Worm (Caenorhabditis elegans): ENCODE results near the gene K07F5.8.

K07F5.8 gene

DNA sequence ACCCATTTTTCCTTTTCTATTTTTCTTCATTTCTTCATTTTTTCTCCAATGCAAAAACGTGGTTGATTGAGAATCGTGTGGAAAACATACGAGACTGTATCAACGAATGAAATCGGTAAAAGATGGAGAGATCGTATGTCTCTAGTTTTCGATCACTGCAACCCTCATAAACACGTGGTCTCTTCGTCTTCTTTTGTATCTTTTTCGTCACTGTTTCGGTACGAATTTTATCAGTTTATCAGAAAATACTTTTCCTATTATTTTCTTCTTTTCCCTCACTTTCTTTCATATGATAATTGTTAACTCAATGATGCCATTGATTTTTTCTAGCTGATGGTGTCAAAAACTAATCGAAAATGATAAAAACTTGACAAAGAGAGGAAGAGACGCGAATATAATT is 26.1 kb upstream of the K07F5.8 start:
- TF ChIP-seq cog-1 (tag; optimal IDR thresholded peaks at IDR 0.05) (no peak), med-1 (GFP tag; optimal IDR thresholded peaks at IDR 0.05; ENCODE audit: insufficient read depth) (no peak), flt-1 (GFP tag; IDR thresholded peaks at IDR 0.05) (no peak), ztf-29 (GFP tag; IDR thresholded peaks at IDR 0.05) (no peak), klf-2 (GFP tag; conservative IDR thresholded peaks at IDR 0.05) (no peak), T22C8.4 (GFP tag; IDR thresholded peaks at IDR 0.05) (no peak), ztf-23 (GFP tag; IDR thresholded peaks at IDR 0.05) (no peak), tab-1 (GFP tag; IDR thresholded peaks at IDR 0.05) (no peak), ref-1 (GFP tag; conservative IDR thresholded peaks at IDR 0.05) (no peak)

DNA sequence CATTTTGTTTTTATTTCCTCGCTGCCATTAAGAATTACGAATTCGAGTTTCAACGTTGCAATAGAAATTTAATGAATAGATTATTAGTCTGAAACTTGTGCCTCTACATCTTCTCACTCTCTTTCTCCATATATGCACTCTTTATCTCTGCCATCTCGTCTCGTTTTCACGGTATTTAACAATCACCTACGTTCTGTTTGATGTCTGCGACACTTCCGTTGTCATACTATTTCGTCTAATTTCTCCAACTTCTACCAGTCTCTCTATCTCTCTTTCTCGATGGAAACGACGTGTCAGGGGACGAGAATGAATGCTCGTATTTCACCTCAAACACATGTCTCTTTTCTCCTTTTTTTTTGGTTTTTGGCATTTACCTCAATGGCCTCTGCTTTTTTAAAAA is 24.3 kb upstream of the K07F5.8 start:
- TF ChIP-seq ref-1 (GFP tag; conservative IDR thresholded peaks at IDR 0.05) (no peak), med-1 (GFP tag; optimal IDR thresholded peaks at IDR 0.05; ENCODE audit: insufficient read depth) (no peak), ztf-29 (GFP tag; IDR thresholded peaks at IDR 0.05) (no peak), ztf-23 (GFP tag; IDR thresholded peaks at IDR 0.05) (no peak), T22C8.4 (GFP tag; IDR thresholded peaks at IDR 0.05) (no peak), klf-2 (GFP tag; conservative IDR thresholded peaks at IDR 0.05) (no peak), cog-1 (tag; optimal IDR thresholded peaks at IDR 0.05) (no peak), flt-1 (GFP tag; IDR thresholded peaks at IDR 0.05) (no peak), tab-1 (GFP tag; IDR thresholded peaks at IDR 0.05) (no peak)

DNA sequence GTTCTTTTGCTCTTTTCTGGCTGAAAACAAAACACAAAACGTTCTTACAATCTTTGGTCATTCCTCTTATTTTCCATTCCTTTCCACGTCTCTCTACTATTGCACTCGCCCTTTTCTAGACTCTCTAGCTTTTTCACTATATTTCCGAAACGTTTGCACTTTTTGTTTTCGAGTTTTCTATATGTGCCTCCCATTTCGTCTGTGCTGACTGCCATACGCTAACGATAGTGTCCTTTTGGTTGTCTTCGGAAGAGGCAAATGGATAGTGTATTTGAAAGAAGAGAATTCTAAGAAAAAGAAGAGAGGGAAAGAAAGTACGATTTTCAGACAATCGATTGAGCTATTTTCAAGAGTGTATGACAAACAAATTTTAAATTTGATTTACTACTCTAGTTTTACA is 23.3 kb upstream of the K07F5.8 start:
- TF ChIP-seq ref-1 (GFP tag; conservative IDR thresholded peaks at IDR 0.05) (no peak), klf-2 (GFP tag; conservative IDR thresholded peaks at IDR 0.05) (no peak), flt-1 (GFP tag; IDR thresholded peaks at IDR 0.05) (no peak), tab-1 (GFP tag; IDR thresholded peaks at IDR 0.05) (no peak), T22C8.4 (GFP tag; IDR thresholded peaks at IDR 0.05) (no peak), ztf-29 (GFP tag; IDR thresholded peaks at IDR 0.05) (no peak), cog-1 (tag; optimal IDR thresholded peaks at IDR 0.05) (no peak), med-1 (GFP tag; optimal IDR thresholded peaks at IDR 0.05; ENCODE audit: insufficient read depth) (no peak), ztf-23 (GFP tag; IDR thresholded peaks at IDR 0.05) (no peak)

DNA sequence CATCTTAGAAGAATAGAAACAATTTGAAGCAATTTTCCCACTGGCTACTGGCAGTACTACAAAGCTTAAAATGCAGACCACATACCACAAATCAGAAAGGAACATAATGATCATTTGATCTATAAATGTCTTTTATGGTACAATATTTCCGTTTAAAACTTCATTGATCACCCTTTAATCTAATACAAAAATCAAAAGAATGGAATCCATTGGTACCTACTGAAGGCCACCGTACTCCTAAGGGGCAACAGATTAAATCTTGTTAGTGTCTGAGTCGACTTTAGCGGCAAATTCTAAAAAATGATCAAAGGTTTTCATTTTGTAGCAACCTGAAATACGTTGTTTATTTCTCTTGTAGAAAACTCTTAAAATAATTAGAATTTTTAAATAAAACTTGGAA is 22.7 kb upstream of the K07F5.8 start:
- no peak for TF ChIP-seq T22C8.4 (GFP tag; IDR thresholded peaks at IDR 0.05)

DNA sequence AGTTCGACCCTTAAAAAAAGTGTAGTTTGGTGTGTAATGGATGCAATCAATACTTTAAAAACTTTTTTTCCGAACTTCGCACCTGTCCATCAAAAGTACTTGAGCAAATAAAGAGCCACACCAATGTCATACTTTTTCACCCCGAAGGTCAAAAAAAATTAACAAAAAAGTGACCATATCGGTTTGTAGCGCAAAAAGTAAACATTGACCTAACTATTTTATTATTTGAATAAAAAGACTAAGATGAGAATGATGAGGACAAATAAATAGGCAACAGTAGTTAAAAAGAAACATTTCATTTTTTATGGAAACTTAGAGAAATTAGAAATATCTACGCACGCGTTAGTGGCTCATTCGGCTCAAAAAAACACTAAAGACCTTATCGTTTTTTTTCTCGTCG is 19.8 kb upstream of the K07F5.8 start:
- no peak for TF ChIP-seq T22C8.4 (GFP tag; IDR thresholded peaks at IDR 0.05)
- TF ChIP-seq ztf-23 (GFP tag; IDR thresholded peaks at IDR 0.05) = no peak
- TF ChIP-seq cog-1 (tag; optimal IDR thresholded peaks at IDR 0.05) = no peak

DNA sequence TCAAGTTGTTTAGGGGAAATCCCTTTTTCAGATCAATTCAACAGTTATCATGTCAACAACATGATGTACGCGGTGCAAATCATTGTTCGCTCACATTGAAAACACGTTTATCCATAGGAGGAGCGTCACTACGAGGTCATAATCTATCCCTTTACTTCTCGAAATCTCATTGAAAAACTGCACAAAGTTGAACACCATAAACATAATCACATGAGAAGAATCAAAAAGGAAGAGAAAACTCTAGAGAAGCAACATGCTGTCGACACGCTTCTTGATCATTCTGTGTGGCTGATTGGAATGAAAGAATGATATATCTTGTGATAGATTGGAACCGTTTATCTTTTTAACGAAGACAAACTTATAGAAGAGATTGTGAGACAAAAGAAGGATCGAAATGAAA is 18.4 kb upstream of the K07F5.8 start:
- no peak for TF ChIP-seq T22C8.4 (GFP tag; IDR thresholded peaks at IDR 0.05)

DNA sequence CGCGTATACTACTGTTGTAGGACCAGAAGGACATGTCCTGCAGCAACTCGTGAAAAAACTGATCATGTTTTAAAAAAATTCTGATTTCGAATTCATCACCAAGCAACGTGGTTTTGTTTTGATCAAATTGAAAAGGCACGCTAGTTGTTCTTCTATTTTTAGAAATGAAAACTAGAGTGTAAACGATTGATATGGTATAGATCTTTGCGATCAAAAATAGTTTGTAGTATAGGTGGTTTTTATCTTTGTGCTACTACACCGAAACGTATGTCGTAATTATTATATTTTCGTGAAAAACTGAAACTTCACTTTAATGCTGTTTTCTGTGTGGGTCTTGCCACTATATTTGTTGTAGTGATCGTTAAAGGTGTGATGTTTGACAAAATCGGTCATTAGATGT is 17.3 kb upstream of the K07F5.8 start:
- no peak for TF ChIP-seq ref-1 (GFP tag; conservative IDR thresholded peaks at IDR 0.05)
- TF ChIP-seq tab-1 (GFP tag; IDR thresholded peaks at IDR 0.05) = no peak
- TF ChIP-seq ztf-29 (GFP tag; IDR thresholded peaks at IDR 0.05) = no peak
- TF ChIP-seq flt-1 (GFP tag; IDR thresholded peaks at IDR 0.05) = no peak
- no peak for TF ChIP-seq med-1 (GFP tag; optimal IDR thresholded peaks at IDR 0.05; ENCODE audit: insufficient read depth)
- TF ChIP-seq cog-1 (tag; optimal IDR thresholded peaks at IDR 0.05) = no peak
- no peak for TF ChIP-seq ztf-23 (GFP tag; IDR thresholded peaks at IDR 0.05)
- TF ChIP-seq T22C8.4 (GFP tag; IDR thresholded peaks at IDR 0.05) = no peak
- no peak for TF ChIP-seq klf-2 (GFP tag; conservative IDR thresholded peaks at IDR 0.05)

DNA sequence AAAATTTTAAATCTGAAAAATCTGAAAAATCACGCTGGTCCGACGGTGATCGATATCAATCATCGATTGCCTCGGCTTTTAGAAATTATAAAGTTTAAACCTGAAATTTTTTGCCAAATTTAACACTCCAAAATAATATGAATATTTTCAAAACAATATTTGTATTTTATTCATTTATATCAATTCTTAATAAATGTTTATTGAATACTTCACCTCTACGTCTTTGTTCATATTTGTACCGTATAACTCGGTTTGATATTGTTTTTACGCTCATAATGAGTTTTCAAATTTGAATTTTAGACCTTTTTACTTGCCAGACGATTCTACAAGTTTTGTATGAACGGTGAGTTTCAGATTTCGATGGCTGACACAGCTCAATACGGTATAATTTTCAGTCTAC is 15.3 kb upstream of the K07F5.8 start, which contains the start of the genes K07F5.15 and K07F5.22:
K07F5.15 (plus strand) TSS at position 301 of the 400 bp plus-strand sequence.
K07F5.22 (plus strand) TSS at position 301 of the 400 bp plus-strand sequence.
- TF ChIP-seq klf-2 (GFP tag; conservative IDR thresholded peaks at IDR 0.05) (no peak), ref-1 (GFP tag; conservative IDR thresholded peaks at IDR 0.05) (no peak), ztf-29 (GFP tag; IDR thresholded peaks at IDR 0.05) (no peak), med-1 (GFP tag; optimal IDR thresholded peaks at IDR 0.05; ENCODE audit: insufficient read depth) (no peak), flt-1 (GFP tag; IDR thresholded peaks at IDR 0.05) (no peak), T22C8.4 (GFP tag; IDR thresholded peaks at IDR 0.05) (no peak), ztf-23 (GFP tag; IDR thresholded peaks at IDR 0.05) (no peak), cog-1 (tag; optimal IDR thresholded peaks at IDR 0.05) (no peak), tab-1 (GFP tag; IDR thresholded peaks at IDR 0.05) (no peak)

DNA sequence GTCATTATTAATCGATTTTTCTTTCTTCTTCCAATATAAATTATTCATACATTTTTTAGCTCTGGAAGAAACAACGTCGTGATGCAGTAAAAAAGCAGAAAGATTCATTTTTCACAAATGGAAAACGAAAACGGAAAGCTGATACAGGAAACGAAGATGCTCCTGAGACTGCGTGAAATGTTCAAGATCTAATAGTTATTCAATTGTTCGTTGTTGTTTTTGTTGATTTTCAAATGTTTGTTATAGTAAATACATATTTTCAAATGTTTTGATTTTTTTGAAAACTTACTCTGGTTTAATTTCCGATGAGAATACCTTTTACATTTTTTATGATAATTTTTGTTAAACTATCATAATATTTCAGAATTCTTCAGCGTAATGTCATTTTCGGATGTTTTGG is 14.3 kb upstream of the K07F5.8 start, which contains the start of gene K07F5.16:
K07F5.16 (plus strand) TSS at position 301 of the 400 bp plus-strand sequence.
- no peak for TF ChIP-seq flt-1 (GFP tag; IDR thresholded peaks at IDR 0.05)
- TF ChIP-seq T22C8.4 (GFP tag; IDR thresholded peaks at IDR 0.05) = no peak
- TF ChIP-seq klf-2 (GFP tag; conservative IDR thresholded peaks at IDR 0.05) = no peak
- TF ChIP-seq tab-1 (GFP tag; IDR thresholded peaks at IDR 0.05) = no peak
- no peak for TF ChIP-seq ref-1 (GFP tag; conservative IDR thresholded peaks at IDR 0.05)
- TF ChIP-seq ztf-23 (GFP tag; IDR thresholded peaks at IDR 0.05) = no peak
- TF ChIP-seq med-1 (GFP tag; optimal IDR thresholded peaks at IDR 0.05; ENCODE audit: insufficient read depth) = no peak
- no peak for TF ChIP-seq cog-1 (tag; optimal IDR thresholded peaks at IDR 0.05)
- TF ChIP-seq ztf-29 (GFP tag; IDR thresholded peaks at IDR 0.05) = no peak

DNA sequence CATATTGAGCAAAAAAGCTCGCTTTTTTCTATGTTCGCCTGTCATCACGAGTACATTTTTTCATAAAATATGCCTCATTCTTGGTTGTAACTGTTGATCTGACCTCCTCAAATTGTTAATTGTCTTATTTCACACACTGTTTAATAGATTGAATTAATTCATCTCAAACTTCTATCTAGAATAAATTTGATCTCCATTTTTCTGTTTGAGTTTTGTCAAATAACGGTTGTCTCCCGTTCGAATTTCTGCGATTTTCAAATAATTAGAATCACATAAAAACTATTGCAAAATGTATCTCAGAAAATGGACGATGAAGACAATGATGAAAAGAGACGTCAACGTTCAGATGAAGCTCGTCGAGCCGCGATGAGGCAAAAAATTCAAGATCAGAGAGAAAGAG is 12.4 kb upstream of the K07F5.8 start, which contains the start of gene K07F5.14:
K07F5.14 (plus strand) TSS at position 301 of the 400 bp plus-strand sequence.
- TF ChIP-seq med-1 (GFP tag; optimal IDR thresholded peaks at IDR 0.05; ENCODE audit: insufficient read depth) (no peak), tab-1 (GFP tag; IDR thresholded peaks at IDR 0.05) (no peak), flt-1 (GFP tag; IDR thresholded peaks at IDR 0.05) (no peak), ztf-23 (GFP tag; IDR thresholded peaks at IDR 0.05) (no peak), cog-1 (tag; optimal IDR thresholded peaks at IDR 0.05) (no peak), ztf-29 (GFP tag; IDR thresholded peaks at IDR 0.05) (no peak), ref-1 (GFP tag; conservative IDR thresholded peaks at IDR 0.05) (no peak), klf-2 (GFP tag; conservative IDR thresholded peaks at IDR 0.05) (no peak), T22C8.4 (GFP tag; IDR thresholded peaks at IDR 0.05) (no peak)
